Fruit fly (Drosophila melanogaster) whole organism, pupa: Measurements from ENCODE around the gene CNPYb.
A peak's percentile ranks its signal among the peaks of the same experiment; 100 is the strongest.

Experiments
- CG14655 ChIP-seq: fragments of 200-800 bp; sonication (Bioruptor generic); optimal IDR thresholded peaks from 3 replicates; lab custom pipeline; 2017; ENCODE audit warnings: mild to moderate bottlenecking, missing biosample characterization, missing genetic modification reagents, missing genetic modification characterization
- CG17806 ChIP-seq: fragments of 200-800 bp; sonication (Bioruptor generic); optimal IDR thresholded peaks from 2 replicates; lab custom pipeline; 2018; ENCODE audit warnings: missing biosample characterization, mild to moderate bottlenecking, missing genetic modification characterization, moderate library complexity
- CG32121 ChIP-seq: fragments of 200-800 bp; sonication (Bioruptor generic); IDR thresholded peaks from 2 replicates; pipeline ENCODE4 v1.3.6; 2022; ENCODE audit warnings: missing biosample characterization, missing genetic modification characterization
- CG34367 ChIP-seq: fragments of 200-800 bp; sonication (Bioruptor generic); optimal IDR thresholded peaks from 2 replicates; lab custom pipeline; 2018; ENCODE audit warnings: missing biosample characterization, mild to moderate bottlenecking, missing genetic modification characterization
- CG4496 ChIP-seq: fragments of 200-800 bp; sonication (Bioruptor generic); IDR thresholded peaks from 3 replicates; pipeline ENCODE4 v1.3.6; 2022; ENCODE audit warnings: missing biosample characterization, missing genetic modification characterization
- CG9948 ChIP-seq: fragments of 200-800 bp; sonication (Bioruptor generic); optimal IDR thresholded peaks from 2 replicates; lab custom pipeline; 2018; ENCODE audit warnings: missing biosample characterization, mild to moderate bottlenecking, missing genetic modification characterization, moderate library complexity
- fd96Ca ChIP-seq: fragments of 200-800 bp; sonication (Bioruptor generic); IDR thresholded peaks from 3 replicates; pipeline ENCODE4 v1.3.6; 2022; ENCODE audit warnings: missing biosample characterization, missing genetic modification characterization
- rn ChIP-seq: fragments of 200-800 bp; sonication (Bioruptor generic); IDR thresholded peaks from 2 replicates; pipeline ENCODE4 v1.3.6; 2022; ENCODE audit warnings: missing biosample characterization, missing genetic modification characterization

DNA sequence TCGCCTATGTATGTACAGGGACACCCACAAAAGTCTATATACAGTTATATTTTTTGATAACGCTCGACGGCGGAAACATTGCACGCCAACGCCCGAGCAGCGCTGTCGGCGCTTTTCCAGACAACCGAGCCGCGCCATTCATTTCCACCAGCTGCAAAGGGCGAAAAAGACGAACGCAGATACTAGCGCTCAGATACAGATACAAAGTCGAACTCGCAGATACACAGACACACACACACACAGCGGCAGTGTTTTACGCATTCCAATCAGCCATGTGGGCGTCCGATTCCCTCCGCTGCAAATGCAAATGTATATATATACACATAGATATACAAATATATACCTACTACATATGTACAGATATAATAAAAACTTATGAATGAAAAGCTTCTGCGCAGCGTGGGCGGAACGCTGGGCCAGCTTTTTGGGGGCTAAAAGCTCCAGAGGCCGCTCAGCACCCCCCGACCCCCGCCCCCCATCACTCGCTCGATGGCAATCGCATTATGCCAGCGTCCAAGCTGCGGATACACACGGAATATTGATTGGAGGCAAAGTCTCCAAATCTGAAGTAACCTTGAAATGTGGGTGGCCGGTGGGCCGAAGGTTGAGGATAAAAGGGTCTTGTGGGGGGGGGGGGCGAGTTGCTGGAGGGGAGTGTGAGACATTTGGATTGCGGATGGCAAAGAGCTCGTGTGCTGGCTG lies 4.4 kb downstream of the CNPYb start:
- TF ChIP-seq CG32121 (GFP tag; lab: Robert Waterston, UW) (peak; percentile 52; the same call in 1 of the 2 replicates), CG9948 (tag; lab: Kevin White, UChicago) (no peak), CG34367 (tag; lab: Kevin White, UChicago) (no peak), CG14655 (GFP tag; lab: Kevin White, UChicago) (no peak), rn (GFP tag; lab: Robert Waterston, UW) (no peak), CG17806 (tag; lab: Kevin White, UChicago) (no peak), CG4496 (GFP tag; lab: Robert Waterston, UW) (no peak; the same call in 2 of the 3 replicates), fd96Ca (GFP tag; lab: Robert Waterston, UW) (peak; percentile 37; the same call in 2 of the 3 replicates)
